Fruit fly (Drosophila melanogaster) whole organism, prepupa: ENCODE measurements around the gene CG33769.

Experiments used
- CG11762 ChIP-seq: fragments of 200-800 bp; sonication (Bioruptor generic); optimal IDR thresholded peaks from 3 replicates; lab custom pipeline; 2016; ENCODE audit warnings: missing biosample characterization, missing genetic modification characterization; ENCODE audit not compliant: insufficient read depth
- CG3919 ChIP-seq: fragments of 200-800 bp; sonication (Bioruptor generic); optimal IDR thresholded peaks from 3 replicates; lab custom pipeline; 2016; ENCODE audit warnings: missing biosample characterization, missing genetic modification characterization
- CG6792 ChIP-seq: fragments of 200-800 bp; sonication (Bioruptor generic); optimal IDR thresholded peaks from 3 replicates; lab custom pipeline; 2016; ENCODE audit warnings: missing biosample characterization, missing genetic modification characterization
- CG6854 ChIP-seq: fragments of 200-800 bp; sonication (Bioruptor generic); optimal IDR thresholded peaks from 2 replicates; lab custom pipeline; 2017; ENCODE audit warnings: missing biosample characterization, mild to moderate bottlenecking, missing genetic modification characterization
- cyc ChIP-seq: fragments of 200-800 bp; sonication (Bioruptor generic); optimal IDR thresholded peaks from 3 replicates; lab custom pipeline; 2016; ENCODE audit warnings: missing biosample characterization, missing genetic modification characterization
- fd59A ChIP-seq: fragments of 200-800 bp; sonication (Bioruptor generic); optimal IDR thresholded peaks from 2 replicates; lab custom pipeline; 2017; ENCODE audit warnings: missing biosample characterization, mild to moderate bottlenecking, missing genetic modification characterization, missing genetic modification reagents
- salr ChIP-seq, 2 experiments: fragments of 200-800 bp; sonication (Bioruptor generic); optimal IDR thresholded peaks; 3 replicates each; lab custom pipeline; 2016 to 2018; ENCODE audit warnings: missing biosample characterization in 2 of 2, missing genetic modification characterization in 2 of 2, mild to moderate bottlenecking in 1 of 2

- TF ChIP-seq cyc (GFP tag; lab: Kevin White, UChicago) = no peak
- no peak for TF ChIP-seq CG11762
- TF ChIP-seq CG6854 (GFP tag; lab: Kevin White, UChicago) = no peak
- no peak for TF ChIP-seq CG6792
- TF ChIP-seq salr (GFP tag; optimal IDR thresholded peaks at IDR 0.05; lab: Kevin White, UChicago) = no peak
- no peak for TF ChIP-seq fd59A
- no peak for TF ChIP-seq CG3919 (GFP tag; lab: Kevin White, UChicago)
Observed at dm6 chr3L:22686987-22687386, 39.3 kb downstream of the CG33769 start, which contains the start of the genes CG14455 and CG14456.
